Worm (Caenorhabditis elegans) whole organism, young adult: ENCODE results near the gene F49F1.4.

ENCODE experiments used
- F57C9.4 ChIP-seq: sonication (generic microtip); optimal IDR thresholded peaks from 2 replicates; lab custom pipeline; 2017; ENCODE audit warnings: mild to moderate bottlenecking, missing genetic modification characterization, missing compliant biosample characterization
- ama-1 ChIP-seq, 3 experiments: fragments of 150-350 bp in 1 of 3; sonication (generic microtip) in 2 of 3; optimal IDR thresholded peaks; 2 replicates each; lab custom pipeline; 2014 to 2018; ENCODE audit warnings: missing biosample characterization in 2 of 3, missing genetic modification characterization in 2 of 3, missing genetic modification reagents in 2 of 3
- cebp-1 ChIP-seq, 2 experiments: fragments of 200-800 bp in 1 of 2; sonication (Bioruptor generic) in 1 of 2; sonication (generic microtip) in 1 of 2; IDR thresholded peaks in 1 of 2; optimal IDR thresholded peaks in 1 of 2; 2 replicates each; pipeline versions ENCODE4 v1.3.6 to Lab custom; 2017 to 2022; ENCODE audit warnings: missing compliant biosample characterization in 2 of 2, missing genetic modification characterization in 2 of 2, mild to moderate bottlenecking in 1 of 2, missing genetic modification reagents in 1 of 2, moderate library complexity in 1 of 2
- gei-17 ChIP-seq: fragments of 200-800 bp; sonication (Bioruptor generic); optimal IDR thresholded peaks from 2 replicates; lab custom pipeline; 2018; ENCODE audit warnings: mild to moderate bottlenecking, missing genetic modification characterization, missing compliant biosample characterization
- mcd-1 ChIP-seq: fragments of 200-800 bp; sonication (Bioruptor generic); IDR thresholded peaks from 2 replicates; pipeline ENCODE4 v1.3.6; 2022; ENCODE audit warnings: missing genetic modification reagents, missing genetic modification characterization, missing compliant biosample characterization
- nhr-27 ChIP-seq: fragments of 200-800 bp; sonication (Bioruptor generic); optimal IDR thresholded peaks from 2 replicates; lab custom pipeline; 2018; ENCODE audit warnings: mild to moderate bottlenecking, missing genetic modification characterization, moderate library complexity, missing compliant biosample characterization

ce11 chrIV:4144784-4145183, 29.2 kb upstream of the F49F1.4 start, which contains the start of gene R07C12.3:
- TF ChIP-seq cebp-1 (GFP tag; IDR thresholded peaks at IDR 0.05; lab: Robert Waterston, UW) (no peak), cebp-1 (tag; optimal IDR thresholded peaks at IDR 0.05; lab: Kevin White, UChicago) (no peak), ama-1 (optimal IDR thresholded peaks at IDR 0.05; lab: Kevin White, UChicago) (no peak), ama-1 (GFP tag; optimal IDR thresholded peaks at IDR 0.05; lab: Kevin White, UChicago) (no peak), nhr-27 (tag; lab: Kevin White, UChicago) (no peak), mcd-1 (GFP tag; lab: Robert Waterston, UW) (no peak), gei-17 (GFP tag; lab: Kevin White, UChicago) (no peak), F57C9.4 (tag; lab: Kevin White, UChicago) (no peak)
